Fruit fly (Drosophila melanogaster) whole organism: ENCODE data around the gene CG4650.

Experiments
- Dll ChIP-seq: fragments of >200 bp; optimal IDR thresholded peaks from 2 replicates; lab custom pipeline; 2017
- psq ChIP-seq: fragments of >200 bp; optimal IDR thresholded peaks from 2 replicates; lab custom pipeline; 2017

dm6 chr2L:14762465-14762864 lies 12.3 kb downstream of the CG4650 start, which contains the start of gene CSN1a:
- TF ChIP-seq Dll (lab: Kevin White, UChicago), result no peak
- TF ChIP-seq psq (lab: Kevin White, UChicago), result no peak
